Fruit fly (Drosophila melanogaster) whole organism, pupa: ENCODE results near the gene CG5388.

Source experiments
- CG10348 ChIP-seq: fragments of 200-800 bp; sonication (Bioruptor generic); IDR thresholded peaks from 2 replicates; pipeline ENCODE4 v1.3.6; 2022; ENCODE audit warnings: missing biosample characterization, missing genetic modification characterization
- CG12605 ChIP-seq: fragments of 200-800 bp; sonication (Bioruptor generic); IDR thresholded peaks from 2 replicates; pipeline ENCODE4 v1.3.6; 2022; ENCODE audit warnings: missing biosample characterization, missing genetic modification characterization
- CG13204 ChIP-seq: fragments of 200-800 bp; sonication (Bioruptor generic); optimal IDR thresholded peaks from 2 replicates; lab custom pipeline; 2018; ENCODE audit warnings: missing biosample characterization, mild to moderate bottlenecking, missing genetic modification characterization, moderate library complexity
- CG14655 ChIP-seq: fragments of 200-800 bp; sonication (Bioruptor generic); optimal IDR thresholded peaks from 3 replicates; lab custom pipeline; 2017; ENCODE audit warnings: mild to moderate bottlenecking, missing biosample characterization, missing genetic modification reagents, missing genetic modification characterization
- CG15710 ChIP-seq: fragments of 200-800 bp; sonication (Bioruptor generic); optimal IDR thresholded peaks from 2 replicates; lab custom pipeline; 2018; ENCODE audit warnings: missing biosample characterization, mild to moderate bottlenecking, missing genetic modification characterization, moderate library complexity
- CG17806 ChIP-seq: fragments of 200-800 bp; sonication (Bioruptor generic); optimal IDR thresholded peaks from 2 replicates; lab custom pipeline; 2018; ENCODE audit warnings: missing biosample characterization, mild to moderate bottlenecking, missing genetic modification characterization, moderate library complexity
- CG32121 ChIP-seq: fragments of 200-800 bp; sonication (Bioruptor generic); IDR thresholded peaks from 2 replicates; pipeline ENCODE4 v1.3.6; 2022; ENCODE audit warnings: missing biosample characterization, missing genetic modification characterization
- CG34367 ChIP-seq: fragments of 200-800 bp; sonication (Bioruptor generic); optimal IDR thresholded peaks from 2 replicates; lab custom pipeline; 2018; ENCODE audit warnings: missing biosample characterization, mild to moderate bottlenecking, missing genetic modification characterization
- CG4496 ChIP-seq: fragments of 200-800 bp; sonication (Bioruptor generic); IDR thresholded peaks from 3 replicates; pipeline ENCODE4 v1.3.6; 2022; ENCODE audit warnings: missing biosample characterization, missing genetic modification characterization
- CG8159 ChIP-seq: fragments of 200-800 bp; sonication (Bioruptor generic); optimal IDR thresholded peaks from 3 replicates; lab custom pipeline; 2018; ENCODE audit warnings: missing biosample characterization, mild to moderate bottlenecking, missing genetic modification characterization, moderate library complexity
- CG8301 ChIP-seq: fragments of 200-800 bp; sonication (Bioruptor generic); optimal IDR thresholded peaks from 2 replicates; lab custom pipeline; 2018; ENCODE audit warnings: missing biosample characterization, mild to moderate bottlenecking, missing genetic modification characterization
- CG9948 ChIP-seq: fragments of 200-800 bp; sonication (Bioruptor generic); optimal IDR thresholded peaks from 2 replicates; lab custom pipeline; 2018; ENCODE audit warnings: missing biosample characterization, mild to moderate bottlenecking, missing genetic modification characterization, moderate library complexity
- D1 ChIP-seq: fragments of 200-800 bp; sonication (Bioruptor generic); optimal IDR thresholded peaks from 2 replicates; lab custom pipeline; 2018; ENCODE audit warnings: missing biosample characterization, mild to moderate bottlenecking, missing genetic modification characterization, moderate library complexity
- EcR ChIP-seq: fragments of 200-800 bp; sonication (Bioruptor generic); optimal IDR thresholded peaks from 3 replicates; lab custom pipeline; 2019; ENCODE audit warnings: missing biosample characterization, missing genetic modification characterization, mild to moderate bottlenecking, moderate library complexity, missing genetic modification reagents
- Ets98B ChIP-seq: fragments of 200-800 bp; sonication (Bioruptor generic); IDR thresholded peaks from 2 replicates; pipeline ENCODE4 v1.3.6; 2022; ENCODE audit warnings: missing biosample characterization, missing genetic modification characterization
- Pif1A ChIP-seq: fragments of 200-800 bp; sonication (Bioruptor generic); optimal IDR thresholded peaks from 3 replicates; lab custom pipeline; 2016; ENCODE audit warnings: missing biosample characterization, missing genetic modification characterization
- Pif1B ChIP-seq: fragments of 200-800 bp; sonication (Bioruptor generic); optimal IDR thresholded peaks from 3 replicates; lab custom pipeline; 2016; ENCODE audit warnings: missing biosample characterization, missing genetic modification characterization
- Snoo ChIP-seq: fragments of 200-800 bp; sonication (Bioruptor generic); optimal IDR thresholded peaks from 3 replicates; lab custom pipeline; 2017; ENCODE audit warnings: missing biosample characterization, mild to moderate bottlenecking, missing genetic modification characterization, inconsistent platforms
- fd96Ca ChIP-seq: fragments of 200-800 bp; sonication (Bioruptor generic); IDR thresholded peaks from 3 replicates; pipeline ENCODE4 v1.3.6; 2022; ENCODE audit warnings: missing biosample characterization, missing genetic modification characterization
- gl ChIP-seq: fragments of 200-800 bp; sonication (Bioruptor generic); optimal IDR thresholded peaks from 2 replicates; lab custom pipeline; 2018; ENCODE audit warnings: missing biosample characterization, mild to moderate bottlenecking, missing genetic modification characterization
- rn ChIP-seq: fragments of 200-800 bp; sonication (Bioruptor generic); IDR thresholded peaks from 2 replicates; pipeline ENCODE4 v1.3.6; 2022; ENCODE audit warnings: missing biosample characterization, missing genetic modification characterization

CG5388 gene

DNA sequence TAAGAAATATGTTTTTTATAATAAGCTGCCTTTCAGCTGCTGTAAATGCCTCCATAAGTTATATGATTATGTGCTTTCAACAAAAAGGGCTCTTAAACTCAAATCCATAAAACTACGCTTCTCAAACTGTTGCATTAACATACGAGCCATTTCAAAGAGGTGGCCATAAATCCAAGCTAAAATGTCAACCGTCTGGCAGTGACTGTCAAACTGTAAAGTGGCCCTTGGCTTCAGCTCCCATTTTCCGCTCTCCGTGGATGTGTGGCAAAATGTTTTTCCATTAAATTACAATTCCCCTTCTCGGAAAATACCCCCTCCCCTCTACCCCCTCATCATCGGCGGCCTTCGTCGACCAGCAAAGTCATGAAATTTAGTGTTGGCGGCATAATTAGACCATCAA, 2.6 kb upstream of the CG5388 start:
- TF ChIP-seq Ets98B (GFP tag; lab: Robert Waterston, UW) = no peak
- no peak for TF ChIP-seq D1 (tag; lab: Kevin White, UChicago)
- TF ChIP-seq CG8159 (tag; lab: Kevin White, UChicago) = no peak
- TF ChIP-seq CG32121 (GFP tag; lab: Robert Waterston, UW) = no peak
- TF ChIP-seq Snoo (tag; lab: Kevin White, UChicago) = no peak
- no peak for TF ChIP-seq CG17806 (tag; lab: Kevin White, UChicago)
- TF ChIP-seq CG13204 = no peak

- no peak for TF ChIP-seq CG34367 (tag; lab: Kevin White, UChicago)
- no peak for TF ChIP-seq fd96Ca (GFP tag; lab: Robert Waterston, UW)
- no peak for TF ChIP-seq rn (GFP tag; lab: Robert Waterston, UW)
- TF ChIP-seq Snoo (tag; lab: Kevin White, UChicago) = no peak
- no peak for TF ChIP-seq CG8301 (tag; lab: Kevin White, UChicago)
- TF ChIP-seq Ets98B (GFP tag; lab: Robert Waterston, UW) = no peak
- TF ChIP-seq CG12605 = no peak
- TF ChIP-seq CG14655 = no peak
- TF ChIP-seq Pif1B (GFP tag; lab: Kevin White, UChicago) = no peak
- no peak for TF ChIP-seq CG13204
- no peak for TF ChIP-seq CG17806 (tag; lab: Kevin White, UChicago)
- no peak for TF ChIP-seq CG15710 (tag; lab: Kevin White, UChicago)
Measured at dm6 chr3R:22342151-22342550, 2.0 kb upstream of the CG5388 start, which contains the start of gene CG5386. Gene CG5386 (minus strand): TSS chr3R:22342251.

DNA sequence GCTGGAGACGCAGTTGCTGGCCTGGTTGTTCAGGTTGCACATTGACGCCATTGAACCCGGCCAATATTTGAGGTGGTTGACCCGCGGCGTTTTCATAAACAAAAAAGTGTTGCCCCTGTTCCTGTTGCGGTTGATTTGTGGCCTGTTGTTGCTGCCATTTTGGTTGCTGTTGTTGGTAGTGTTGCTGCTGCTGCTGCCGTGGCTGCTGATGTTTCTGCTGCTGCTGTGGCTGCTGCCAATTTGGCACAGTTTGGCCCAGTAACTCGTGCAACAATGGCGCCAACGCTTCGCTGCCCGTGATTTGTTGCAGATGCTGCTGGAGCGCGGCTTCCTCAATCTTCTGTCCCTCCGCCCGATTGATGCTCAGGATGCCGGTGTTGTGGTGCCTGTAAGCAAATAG, 1.5 kb upstream of the CG5388 start:
- TF ChIP-seq CG12605 (no peak), gl (no peak), Pif1B (GFP tag; lab: Kevin White, UChicago) (no peak), D1 (tag; lab: Kevin White, UChicago) (no peak), rn (GFP tag; lab: Robert Waterston, UW) (no peak), CG17806 (tag; lab: Kevin White, UChicago) (no peak), CG13204 (no peak), CG8301 (tag; lab: Kevin White, UChicago) (no peak), CG15710 (tag; lab: Kevin White, UChicago) (no peak), Ets98B (GFP tag; lab: Robert Waterston, UW) (no peak), CG4496 (GFP tag; lab: Robert Waterston, UW) (no peak), CG8159 (tag; lab: Kevin White, UChicago) (no peak), Pif1A (GFP tag; lab: Kevin White, UChicago) (no peak)
- TF ChIP-seq, all 21 proteins: peak for 0

DNA sequence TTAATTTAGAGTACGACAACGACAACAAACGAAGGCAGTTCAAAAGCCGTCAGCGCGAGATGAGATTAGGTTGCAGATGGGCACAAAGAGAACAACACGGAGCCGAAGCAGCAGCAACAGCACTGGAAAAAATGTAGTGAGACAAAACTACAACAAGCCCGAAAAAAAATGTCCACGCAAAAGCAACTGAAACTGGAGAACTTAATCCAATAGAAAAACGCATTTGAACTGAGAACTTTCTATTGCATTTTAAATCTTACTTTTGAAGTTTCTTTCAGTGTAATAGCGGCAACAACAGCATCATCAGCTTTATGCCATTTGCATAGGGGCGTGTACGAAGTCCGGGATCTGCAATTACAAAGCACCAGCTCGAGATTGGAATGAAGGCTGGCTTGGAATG, 597 bp downstream of the CG5388 start:
- TF ChIP-seq CG8301 (tag; lab: Kevin White, UChicago) = peak; percentile 58
- peak; percentile 71; the same call in 2 of the 3 replicates for TF ChIP-seq fd96Ca (GFP tag; lab: Robert Waterston, UW)
- TF ChIP-seq CG13204 = peak; percentile 55
- peak; percentile 76; the same call in 2 of the 3 replicates for TF ChIP-seq CG4496 (GFP tag; lab: Robert Waterston, UW)
- no peak for TF ChIP-seq CG10348
- peak; percentile 71 for TF ChIP-seq Pif1A (GFP tag; lab: Kevin White, UChicago)
- peak; percentile 77 for TF ChIP-seq CG8159 (tag; lab: Kevin White, UChicago)
- TF ChIP-seq EcR (GFP tag; lab: Kevin White, UChicago) = no peak
- TF ChIP-seq CG14655 = peak; percentile 69
- TF ChIP-seq Ets98B (GFP tag; lab: Robert Waterston, UW) = peak; percentile 57; the same call in 1 of the 2 replicates
- TF ChIP-seq CG15710 (tag; lab: Kevin White, UChicago) = peak; percentile 76
- TF ChIP-seq Snoo (tag; lab: Kevin White, UChicago) = peak; percentile 64
- no peak; the same call in 1 of the 2 replicates for TF ChIP-seq CG32121 (GFP tag; lab: Robert Waterston, UW)
- peak; percentile 70 for TF ChIP-seq CG17806 (tag; lab: Kevin White, UChicago)
- TF ChIP-seq CG9948 (tag; lab: Kevin White, UChicago) = peak; percentile 61
- no peak for TF ChIP-seq CG12605
- peak; percentile 53 for TF ChIP-seq Pif1B (GFP tag; lab: Kevin White, UChicago)
- TF ChIP-seq D1 (tag; lab: Kevin White, UChicago) = no peak
- peak; percentile 42; the same call in 1 of the 2 replicates for TF ChIP-seq rn (GFP tag; lab: Robert Waterston, UW)
- TF ChIP-seq gl = peak; percentile 49
- TF ChIP-seq CG34367 (tag; lab: Kevin White, UChicago) = peak; percentile 49

DNA sequence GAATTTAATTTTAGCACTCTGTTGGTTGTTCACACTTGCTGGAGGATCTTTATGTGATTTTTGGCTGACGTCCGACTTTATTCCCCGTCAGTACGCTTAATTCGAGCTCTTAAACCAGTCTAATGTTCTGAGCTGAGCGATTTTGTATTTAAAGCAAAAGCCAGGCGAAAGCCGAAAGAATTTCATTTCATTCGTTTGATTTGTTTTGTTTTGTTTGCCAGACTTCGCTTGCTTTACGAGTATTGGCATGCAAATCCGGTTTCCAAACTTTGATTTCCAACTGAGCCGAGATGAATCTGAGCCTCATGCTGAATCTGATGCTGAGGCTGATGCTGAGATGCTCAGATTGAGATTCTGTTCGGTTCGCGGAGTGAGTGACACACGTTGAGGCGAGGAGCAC, 6.1 kb downstream of the CG5388 start, which contains the start of gene CG5391:
Gene CG5391, minus strand, starts transcription at position 101 of the 400 bp plus-strand sequence.
- no peak for TF ChIP-seq CG34367 (tag; lab: Kevin White, UChicago)
- TF ChIP-seq CG8301 (tag; lab: Kevin White, UChicago) = no peak
- TF ChIP-seq Pif1A (GFP tag; lab: Kevin White, UChicago) = no peak
- TF ChIP-seq CG12605 = no peak
- TF ChIP-seq CG14655 = no peak
- TF ChIP-seq CG8159 (tag; lab: Kevin White, UChicago) = no peak
- TF ChIP-seq CG9948 (tag; lab: Kevin White, UChicago) = no peak
- TF ChIP-seq D1 (tag; lab: Kevin White, UChicago) = no peak
- TF ChIP-seq Ets98B (GFP tag; lab: Robert Waterston, UW) = no peak
- no peak for TF ChIP-seq CG4496 (GFP tag; lab: Robert Waterston, UW)
- TF ChIP-seq Snoo (tag; lab: Kevin White, UChicago) = no peak
- TF ChIP-seq CG17806 (tag; lab: Kevin White, UChicago) = no peak
- TF ChIP-seq EcR (GFP tag; lab: Kevin White, UChicago) = no peak
- TF ChIP-seq CG15710 (tag; lab: Kevin White, UChicago) = no peak
- TF ChIP-seq gl = no peak

dm6 chr3R:22331691-22332090, 8.4 kb downstream of the CG5388 start, which contains the start of gene CG13862:
Gene CG13862 (plus strand): TSS chr3R:22331991.
- TF ChIP-seq CG9948 (tag; lab: Kevin White, UChicago) (no peak), CG10348 (no peak), gl (no peak), CG34367 (tag; lab: Kevin White, UChicago) (no peak), CG17806 (tag; lab: Kevin White, UChicago) (no peak), CG8301 (tag; lab: Kevin White, UChicago) (no peak)
